Fruit fly (Drosophila melanogaster) whole organism, embryonic: ENCODE results near the gene CG17349.

Source experiments
- Abd-B ChIP-seq: fragments of 200-800 bp; sonication (Bioruptor generic); optimal IDR thresholded peaks from 2 replicates; lab custom pipeline; 2018; ENCODE audit warnings: missing biosample characterization, mild to moderate bottlenecking, missing genetic modification characterization, moderate library complexity
- Atf6 ChIP-seq: fragments of 200-800 bp; sonication (Bioruptor generic); IDR thresholded peaks from 2 replicates; pipeline ENCODE4 v1.3.6; 2022; ENCODE audit warnings: missing biosample characterization, missing genetic modification characterization
- CG1024 ChIP-seq: fragments of 200-800 bp; sonication (Bioruptor generic); IDR thresholded peaks from 2 replicates; pipeline ENCODE4 v1.3.6; 2022; ENCODE audit warnings: missing biosample characterization, missing genetic modification characterization
- CG10543 ChIP-seq: fragments of 200-800 bp; sonication (Bioruptor generic); optimal IDR thresholded peaks from 3 replicates; lab custom pipeline; 2017; ENCODE audit warnings: missing biosample characterization, mild to moderate bottlenecking, missing genetic modification characterization, moderate library complexity
- CG11456 ChIP-seq: fragments of 200-800 bp; sonication (Bioruptor generic); IDR thresholded peaks from 3 replicates; pipeline ENCODE4 v1.3.6; 2022; ENCODE audit warnings: missing biosample characterization, missing genetic modification characterization
- CG15601 ChIP-seq: fragments of 200-800 bp; sonication (Bioruptor generic); optimal IDR thresholded peaks from 3 replicates; lab custom pipeline; 2019; ENCODE audit warnings: missing biosample characterization, mild to moderate bottlenecking, missing genetic modification characterization, moderate library complexity
- CG17359 ChIP-seq: fragments of 200-800 bp; sonication (Bioruptor generic); optimal IDR thresholded peaks from 3 replicates; lab custom pipeline; 2018; ENCODE audit warnings: missing biosample characterization, mild to moderate bottlenecking, missing genetic modification characterization, moderate library complexity
- CG1832 ChIP-seq: fragments of 200-800 bp; sonication (Bioruptor generic); optimal IDR thresholded peaks from 2 replicates; lab custom pipeline; 2017; ENCODE audit warnings: missing biosample characterization, mild to moderate bottlenecking, missing genetic modification characterization, inconsistent platforms
- CG18599 ChIP-seq: fragments of 200-800 bp; sonication (Bioruptor generic); optimal IDR thresholded peaks from 3 replicates; lab custom pipeline; 2017; ENCODE audit warnings: missing biosample characterization, missing genetic modification characterization, mild to moderate bottlenecking, moderate library complexity, missing genetic modification reagents
- CG34376 ChIP-seq: fragments of 200-800 bp; sonication (Bioruptor generic); optimal IDR thresholded peaks from 2 replicates; lab custom pipeline; 2018; ENCODE audit warnings: missing biosample characterization, mild to moderate bottlenecking, missing genetic modification characterization
- CG3995 ChIP-seq: fragments of 200-800 bp; sonication (Bioruptor generic); optimal IDR thresholded peaks from 3 replicates; lab custom pipeline; 2016; ENCODE audit warnings: missing biosample characterization, missing genetic modification characterization
- CG42726 ChIP-seq: fragments of 200-800 bp; sonication (Bioruptor generic); IDR thresholded peaks from 2 replicates; pipeline ENCODE4 v1.3.6; 2022; ENCODE audit warnings: missing biosample characterization, missing genetic modification characterization; ENCODE audit not compliant: partially characterized antibody
- CG4820 ChIP-seq: fragments of 200-800 bp; sonication (Bioruptor generic); optimal IDR thresholded peaks from 3 replicates; lab custom pipeline; 2016; ENCODE audit warnings: missing biosample characterization, missing genetic modification characterization
- CG8765 ChIP-seq: fragments of 200-800 bp; sonication (Bioruptor generic); IDR thresholded peaks from 2 replicates; pipeline ENCODE4 v1.3.6; 2022; ENCODE audit warnings: missing biosample characterization, missing genetic modification characterization
- CG8924 ChIP-seq: fragments of 200-800 bp; optimal IDR thresholded peaks from 3 replicates; lab custom pipeline; 2019; ENCODE audit warnings: missing biosample characterization, mild to moderate bottlenecking, missing genetic modification characterization, moderate library complexity
- CG9876 ChIP-seq: fragments of 200-800 bp; sonication (Bioruptor generic); optimal IDR thresholded peaks from 2 replicates; lab custom pipeline; 2016; ENCODE audit warnings: missing biosample characterization, missing genetic modification characterization
- CrebB ChIP-seq: fragments of 200-800 bp; sonication (Bioruptor generic); optimal IDR thresholded peaks from 3 replicates; lab custom pipeline; 2018; ENCODE audit warnings: missing biosample characterization, mild to moderate bottlenecking, missing genetic modification characterization
- D ChIP-seq, 2 experiments: fragments of 200-800 bp in 1 of 2; fragments of >200 bp in 1 of 2; sonication (Bioruptor generic) in 1 of 2; optimal IDR thresholded peaks; 2 replicates in 1 of 2; 3 replicates in 1 of 2; lab custom pipeline; 2017; ENCODE audit warnings: mild to moderate bottlenecking in 1 of 2, missing biosample characterization in 1 of 2, missing genetic modification characterization in 1 of 2, missing genetic modification reagents in 1 of 2
- H15 ChIP-seq: fragments of 200-800 bp; sonication (Bioruptor generic); IDR thresholded peaks from 3 replicates; pipeline ENCODE4 v1.3.6; 2022; ENCODE audit warnings: missing biosample characterization, missing genetic modification characterization
- Hmx ChIP-seq: fragments of 200-800 bp; sonication (Bioruptor generic); optimal IDR thresholded peaks from 2 replicates; lab custom pipeline; 2016; ENCODE audit warnings: missing biosample characterization, missing genetic modification characterization
- Med ChIP-seq: fragments of 200-800 bp; sonication (Bioruptor generic); peaks from one replicate; lab custom pipeline; 2016; ENCODE audit warnings: missing biosample characterization, missing genetic modification characterization, mild to moderate bottlenecking, inconsistent platforms, moderate library complexity
- NC2β ChIP-seq: fragments of 200-800 bp; sonication (Bioruptor generic); optimal IDR thresholded peaks from 2 replicates; lab custom pipeline; 2016; ENCODE audit warnings: missing biosample characterization, missing genetic modification characterization
- Nf-YA ChIP-seq: fragments of 200-800 bp; sonication (Bioruptor generic); IDR thresholded peaks from 2 replicates; pipeline ENCODE4 v1.3.6; 2022; ENCODE audit warnings: missing biosample characterization, missing genetic modification characterization
- PHDP ChIP-seq: fragments of 200-800 bp; sonication (Bioruptor generic); optimal IDR thresholded peaks from 3 replicates; lab custom pipeline; 2018; ENCODE audit warnings: missing biosample characterization, mild to moderate bottlenecking, missing genetic modification characterization, moderate library complexity
- Poxn ChIP-seq: fragments of 200-800 bp; sonication (Bioruptor generic); IDR thresholded peaks from 2 replicates; pipeline ENCODE4 v1.3.6; 2022; ENCODE audit warnings: missing biosample characterization, missing genetic modification characterization
- Ravus ChIP-seq: fragments of 200-800 bp; sonication (Bioruptor generic); IDR thresholded peaks from 2 replicates; pipeline ENCODE4 v1.3.6; 2022; ENCODE audit warnings: missing biosample characterization, missing genetic modification characterization
- Scr ChIP-seq: fragments of 200-800 bp; sonication (Bioruptor generic); IDR thresholded peaks from 2 replicates; pipeline ENCODE4 v1.3.6; 2022; ENCODE audit warnings: missing biosample characterization, missing genetic modification characterization; ENCODE audit not compliant: partially characterized antibody
- Side ChIP-seq: fragments of 200-800 bp; sonication (Bioruptor generic); optimal IDR thresholded peaks from 2 replicates; lab custom pipeline; 2016; ENCODE audit warnings: missing biosample characterization, missing genetic modification characterization
- ac ChIP-seq: fragments of 200-800 bp; sonication (Bioruptor generic); optimal IDR thresholded peaks from 3 replicates; lab custom pipeline; 2017; ENCODE audit warnings: missing biosample characterization, mild to moderate bottlenecking, missing genetic modification characterization
- az2 ChIP-seq: fragments of 200-800 bp; sonication (Bioruptor generic); optimal IDR thresholded peaks from 3 replicates; lab custom pipeline; 2016; ENCODE audit warnings: missing biosample characterization, missing genetic modification characterization
- bab2 ChIP-seq: fragments of 200-800 bp; sonication (Bioruptor generic); optimal IDR thresholded peaks from 2 replicates; lab custom pipeline; 2016; ENCODE audit warnings: missing biosample characterization, missing genetic modification characterization
- bowl ChIP-seq: fragments of 200-800 bp; sonication (Bioruptor generic); IDR thresholded peaks from 2 replicates; pipeline ENCODE4 v1.3.6; 2022; ENCODE audit warnings: missing biosample characterization, missing genetic modification characterization
- cato ChIP-seq: fragments of 200-800 bp; sonication (Bioruptor generic); optimal IDR thresholded peaks from 2 replicates; lab custom pipeline; 2016; ENCODE audit warnings: missing biosample characterization, missing genetic modification characterization, borderline replicate concordance
- chm ChIP-seq: fragments of 200-800 bp; sonication (Bioruptor generic); IDR thresholded peaks from 2 replicates; pipeline ENCODE4 v1.3.6; 2022; ENCODE audit warnings: missing biosample characterization, missing genetic modification characterization
- gce ChIP-seq: fragments of 200-800 bp; sonication (Bioruptor generic); IDR thresholded peaks from 3 replicates; pipeline ENCODE4 v1.3.6; 2022; ENCODE audit warnings: missing biosample characterization, missing genetic modification characterization
- gem ChIP-seq: fragments of 200-800 bp; sonication (Bioruptor generic); optimal IDR thresholded peaks from 2 replicates; lab custom pipeline; 2019; ENCODE audit warnings: missing biosample characterization, mild to moderate bottlenecking, missing genetic modification characterization, moderate library complexity
- jumu ChIP-seq: fragments of 200-800 bp; sonication (Bioruptor generic); optimal IDR thresholded peaks from 3 replicates; lab custom pipeline; 2016; ENCODE audit warnings: missing biosample characterization, missing genetic modification characterization
- kni ChIP-seq: fragments of 200-800 bp; sonication (Bioruptor generic); optimal IDR thresholded peaks from 3 replicates; lab custom pipeline; 2017; ENCODE audit warnings: mild to moderate bottlenecking, missing biosample characterization, missing genetic modification reagents, missing genetic modification characterization
- lola ChIP-seq, 3 experiments: fragments of >200 bp in 2 of 3; fragments of 200-800 bp in 1 of 3; sonication (Bioruptor generic) in 1 of 3; optimal IDR thresholded peaks; 2 replicates each; lab custom pipeline; 2017 to 2019; ENCODE audit warnings: missing biosample characterization in 3 of 3, missing genetic modification characterization in 3 of 3, mild to moderate bottlenecking in 1 of 3, moderate library complexity in 1 of 3
- oc ChIP-seq: fragments of 200-800 bp; sonication (Bioruptor generic); optimal IDR thresholded peaks from 2 replicates; lab custom pipeline; 2018; ENCODE audit warnings: missing biosample characterization, mild to moderate bottlenecking, missing genetic modification characterization, moderate library complexity
- org-1 ChIP-seq: fragments of 200-800 bp; sonication (Bioruptor generic); optimal IDR thresholded peaks from 2 replicates; lab custom pipeline; 2017; ENCODE audit warnings: missing biosample characterization, missing genetic modification characterization
- p53 ChIP-seq: fragments of 200-800 bp; sonication (Bioruptor generic); optimal IDR thresholded peaks from 2 replicates; lab custom pipeline; 2016; ENCODE audit warnings: missing biosample characterization, missing genetic modification characterization
- run ChIP-seq: fragments of 200-800 bp; sonication (Bioruptor generic); optimal IDR thresholded peaks from 3 replicates; lab custom pipeline; 2018; ENCODE audit warnings: missing biosample characterization, mild to moderate bottlenecking, missing genetic modification characterization
- sisA ChIP-seq: fragments of 200-800 bp; sonication (Bioruptor generic); IDR thresholded peaks from 2 replicates; pipeline ENCODE4 v1.3.6; 2022; ENCODE audit warnings: missing biosample characterization, missing genetic modification characterization
- sr ChIP-seq: fragments of 200-800 bp; sonication (Bioruptor generic); IDR thresholded peaks from 3 replicates; pipeline ENCODE4 v1.3.6; 2022; ENCODE audit warnings: missing biosample characterization, missing genetic modification characterization
- tio ChIP-seq: fragments of 200-800 bp; sonication (Bioruptor generic); optimal IDR thresholded peaks from 2 replicates; lab custom pipeline; 2017; ENCODE audit warnings: missing biosample characterization, missing genetic modification characterization, inconsistent platforms
- tna ChIP-seq: fragments of 200-800 bp; sonication (Bioruptor generic); IDR thresholded peaks from 2 replicates; pipeline ENCODE4 v1.3.6; 2022; ENCODE audit warnings: missing biosample characterization, missing genetic modification characterization; ENCODE audit not compliant: partially characterized antibody
- unpg ChIP-seq: fragments of 200-800 bp; sonication (Bioruptor generic); optimal IDR thresholded peaks from 3 replicates; lab custom pipeline; 2018; ENCODE audit warnings: missing biosample characterization, mild to moderate bottlenecking, missing genetic modification characterization, moderate library complexity

The CG17349 gene

DNA sequence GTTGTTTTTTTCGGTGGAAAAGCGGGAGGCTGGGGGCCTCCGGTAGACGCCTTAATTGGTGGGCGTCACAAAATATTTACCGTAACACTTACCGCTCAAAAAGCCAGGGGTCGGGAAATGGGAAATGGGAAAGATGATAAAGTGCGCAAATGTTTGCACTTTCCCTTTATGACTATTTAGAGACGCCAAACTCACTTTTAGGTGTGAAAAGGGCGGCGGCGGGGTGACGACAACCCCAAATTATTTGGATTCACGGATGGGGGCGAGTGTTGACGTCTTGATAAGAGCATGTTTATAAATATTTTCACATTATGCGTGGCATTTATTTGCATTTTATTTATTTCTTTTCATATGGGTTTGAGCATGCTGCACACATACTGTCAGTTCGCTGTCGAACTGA, at the start of gene CG17349 (continued):
- no peak for TF ChIP-seq tna (GFP tag; lab: Robert Waterston, UW)
- peak; percentile 49 for TF ChIP-seq Med (GFP tag; lab: Kevin White, UChicago)
- no peak for TF ChIP-seq CG8924
- TF ChIP-seq chm (GFP tag; lab: Robert Waterston, UW): no peak
- peak in 1 of 3 experiments; percentile 57 for TF ChIP-seq lola (GFP tag; optimal IDR thresholded peaks at IDR 0.05; lab: Kevin White, UChicago)
- no peak for TF ChIP-seq CG10543 (GFP tag; lab: Kevin White, UChicago)
- TF ChIP-seq NC2β (GFP tag; lab: Kevin White, UChicago): no peak
- TF ChIP-seq PHDP (tag; lab: Kevin White, UChicago): peak; percentile 43
- TF ChIP-seq sisA (GFP tag; lab: Robert Waterston, UW): no peak
- peak; percentile 29 for TF ChIP-seq CG15601 (tag; lab: Kevin White, UChicago)
- TF ChIP-seq tio (GFP tag; lab: Kevin White, UChicago): no peak
- TF ChIP-seq CG18599 (GFP tag; lab: Kevin White, UChicago): peak; percentile 9
- TF ChIP-seq CG1024 (GFP tag; lab: Robert Waterston, UW): no peak
- no peak for TF ChIP-seq D (optimal IDR thresholded peaks at IDR 0.05; lab: Kevin White, UChicago)
- TF ChIP-seq D (GFP tag; optimal IDR thresholded peaks at IDR 0.05; lab: Kevin White, UChicago): peak; percentile 15
- TF ChIP-seq gem (tag; lab: Kevin White, UChicago): peak; percentile 50
- no peak for TF ChIP-seq Atf6 (GFP tag; lab: Robert Waterston, UW)
- TF ChIP-seq Side (GFP tag; lab: Kevin White, UChicago): no peak
- TF ChIP-seq CG17359 (tag; lab: Kevin White, UChicago): peak; percentile 35
- TF ChIP-seq Poxn (GFP tag; lab: Robert Waterston, UW): no peak

DNA sequence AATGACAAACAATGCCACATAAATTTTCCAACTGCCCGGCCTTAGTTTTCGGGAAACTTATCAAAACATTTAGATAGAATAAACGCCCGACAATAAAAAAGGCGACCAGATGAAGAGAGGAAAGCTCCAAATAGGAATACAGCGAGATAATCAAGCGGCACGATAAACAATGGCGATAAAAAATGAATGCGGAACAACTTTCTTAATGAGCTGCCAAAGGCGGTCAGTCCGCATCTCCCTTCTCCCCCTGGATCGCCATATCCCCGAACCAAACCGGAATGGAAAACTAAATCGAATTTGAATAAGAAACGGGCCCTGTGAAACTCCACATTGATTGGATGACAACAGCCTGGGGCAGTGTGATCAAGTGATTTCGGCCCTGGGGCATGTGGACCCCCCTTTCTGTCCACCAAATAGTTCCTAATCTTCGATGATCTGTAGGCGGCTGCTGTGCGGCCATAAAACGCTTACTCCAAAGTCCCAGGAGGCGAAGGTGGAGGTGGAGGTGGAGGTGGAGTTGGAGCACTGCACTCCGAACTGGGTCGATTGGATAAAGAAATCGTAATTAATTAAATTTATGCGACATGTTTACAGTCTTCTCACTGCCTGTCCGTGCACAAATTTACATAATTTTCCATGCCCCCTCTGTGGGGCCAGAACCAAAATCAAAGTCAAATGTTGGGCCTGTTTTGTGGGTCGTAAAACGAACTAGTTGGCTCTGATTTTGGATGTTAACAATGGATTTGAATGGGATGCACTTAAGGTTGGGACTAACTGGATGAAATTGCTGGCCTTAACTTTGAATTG, 49.3 kb upstream of the CG17349 start:
- TF ChIP-seq CG1832 (no peak), kni (GFP tag; lab: Kevin White, UChicago) (peak; percentile 92), oc (tag; lab: Kevin White, UChicago) (peak; percentile 91), Hmx (GFP tag; lab: Kevin White, UChicago) (no peak), gce (GFP tag; lab: Robert Waterston, UW) (no peak), CG9876 (GFP tag; lab: Kevin White, UChicago) (no peak), bowl (GFP tag; lab: Robert Waterston, UW) (no peak), Scr (GFP tag; lab: Robert Waterston, UW) (no peak), CG42726 (GFP tag; lab: Robert Waterston, UW) (no peak), CG11456 (no peak), CG3995 (GFP tag; lab: Kevin White, UChicago) (no peak), cato (GFP tag; lab: Kevin White, UChicago) (no peak), Ravus (GFP tag; lab: Robert Waterston, UW) (no peak), az2 (GFP tag; lab: Kevin White, UChicago) (no peak), bab2 (GFP tag; lab: Kevin White, UChicago) (no peak), Nf-YA (GFP tag; lab: Robert Waterston, UW) (no peak), org-1 (GFP tag; lab: Kevin White, UChicago) (no peak), CrebB (tag; lab: Kevin White, UChicago) (no peak), gem (tag; lab: Kevin White, UChicago) (no peak), ac (GFP tag; lab: Kevin White, UChicago) (no peak), unpg (GFP tag; lab: Kevin White, UChicago) (no peak), run (tag; lab: Kevin White, UChicago) (no peak), H15 (GFP tag; lab: Robert Waterston, UW) (no peak), CG4820 (GFP tag; lab: Kevin White, UChicago) (no peak), CG34376 (GFP tag; lab: Kevin White, UChicago) (no peak), sr (GFP tag; lab: Robert Waterston, UW) (no peak; the same call in 2 of the 3 replicates), CG8765 (GFP tag; lab: Robert Waterston, UW) (no peak), Abd-B (GFP tag; lab: Kevin White, UChicago) (no peak), p53 (no peak), jumu (GFP tag; lab: Kevin White, UChicago) (no peak)
